Worm (Caenorhabditis elegans): ENCODE results near the gene C55C3.6.

C55C3.6 gene

DNA sequence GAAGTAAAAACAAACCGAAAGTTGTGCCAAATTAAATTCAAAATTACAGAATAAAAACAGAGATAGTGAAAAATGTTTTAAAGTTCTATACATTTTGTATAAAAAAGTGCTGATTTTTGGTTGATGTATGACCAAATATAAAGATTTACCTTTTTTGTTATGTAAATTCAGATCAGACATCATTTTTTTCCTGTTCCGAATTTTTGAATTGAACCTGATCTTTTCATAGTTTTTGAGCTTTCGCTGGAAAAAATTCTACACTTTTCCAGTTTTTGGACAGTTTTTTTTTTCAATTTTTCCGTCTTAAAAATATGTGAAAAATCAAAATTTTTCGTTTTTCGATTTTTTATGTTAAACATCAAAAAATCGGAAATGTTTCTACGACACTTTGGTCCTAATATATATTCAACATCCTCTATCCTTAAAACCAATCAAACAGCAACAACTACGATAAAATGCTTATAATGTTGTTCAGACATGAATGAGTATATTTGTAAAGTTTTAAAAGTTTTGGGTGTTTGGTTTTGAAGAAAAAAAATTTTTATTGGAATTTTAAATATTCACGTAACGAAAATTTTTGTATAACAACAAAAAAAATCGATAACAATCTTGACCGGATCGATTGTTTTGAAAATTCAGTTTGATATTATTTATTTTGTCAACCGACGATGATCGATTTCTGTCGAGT lies at the start of gene C55C3.6, which contains the start of gene C55C3.7:
TSS of gene C55C3.6 (plus strand) at position 638 of the 688 bp plus-strand sequence.
TSS of gene C55C3.7 (minus strand) at position 101 of the 688 bp plus-strand sequence.
- no peak for TF ChIP-seq hlh-8 (tag; optimal IDR thresholded peaks at IDR 0.05)
- no peak for TF ChIP-seq npax-4 (tag; optimal IDR thresholded peaks at IDR 0.05)
- no peak for TF ChIP-seq T23F11.4 (GFP tag; optimal IDR thresholded peaks at IDR 0.05)
- no peak for TF ChIP-seq ceh-48 (tag; optimal IDR thresholded peaks at IDR 0.05)
- TF ChIP-seq ceh-31 (tag; optimal IDR thresholded peaks at IDR 0.05): no peak
- no peak for TF ChIP-seq elt-4 (tag; optimal IDR thresholded peaks at IDR 0.05)
- TF ChIP-seq nhr-232 (tag; optimal IDR thresholded peaks at IDR 0.05): no peak
- TF ChIP-seq dmd-4 (tag; optimal IDR thresholded peaks at IDR 0.05; ENCODE audit: borderline replicate concordance): no peak
- TF ChIP-seq ceh-34 (tag; optimal IDR thresholded peaks at IDR 0.05): no peak
- no peak for TF ChIP-seq hlh-6 (tag; optimal IDR thresholded peaks at IDR 0.05)
- TF ChIP-seq ceh-2 (tag; optimal IDR thresholded peaks at IDR 0.05): no peak
- TF ChIP-seq pag-3 (tag; optimal IDR thresholded peaks at IDR 0.05; ENCODE audit: borderline replicate concordance): no peak
- no peak for TF ChIP-seq ceh-45 (GFP tag; IDR thresholded peaks at IDR 0.05)
- TF ChIP-seq eyg-1 (tag; optimal IDR thresholded peaks at IDR 0.05): no peak
- no peak for TF ChIP-seq hlh-15 (tag; optimal IDR thresholded peaks at IDR 0.05)
- TF ChIP-seq ztf-16 (tag; optimal IDR thresholded peaks at IDR 0.05): no peak

- TF ChIP-seq unc-3 (GFP tag; conservative IDR thresholded peaks at IDR 0.05) (no peak), unc-3 (tag; optimal IDR thresholded peaks at IDR 0.05) (no peak), odd-2 (tag; optimal IDR thresholded peaks at IDR 0.05) (no peak)
Measured at ce11 chrIV:5635551-5635950, 47.4 kb upstream of the C55C3.6 start, which contains the start of gene srd-13. Gene srd-13 (minus strand): TSS chrIV:5635651.

- no peak for TF ChIP-seq pag-3 (tag; optimal IDR thresholded peaks at IDR 0.05; ENCODE audit: borderline replicate concordance)
- TF ChIP-seq K02D7.2 (tag; optimal IDR thresholded peaks at IDR 0.05): no peak
- no peak for TF ChIP-seq ceh-22 (tag; optimal IDR thresholded peaks at IDR 0.05)
Measured at ce11 chrIV:5645514-5646052, 37.4 kb upstream of the C55C3.6 start, which contains the start of the genes srd-8 and B0547.2. Gene srd-8 (minus strand): TSS chrIV:5645614. Gene B0547.2 (plus strand): TSS chrIV:5646002.

- TF ChIP-seq pha-2 (tag; optimal IDR thresholded peaks at IDR 0.05) (no peak), C38D4.7 (GFP tag; optimal IDR thresholded peaks at IDR 0.05) (no peak), tbx-7 (tag; optimal IDR thresholded peaks at IDR 0.05) (no peak), ahr-1 (tag; optimal IDR thresholded peaks at IDR 0.05) (no peak), K02D7.2 (tag; optimal IDR thresholded peaks at IDR 0.05) (no peak), C08G9.2 (tag; optimal IDR thresholded peaks at IDR 0.05) (no peak), odd-2 (tag; optimal IDR thresholded peaks at IDR 0.05) (no peak), pat-9 (tag; optimal IDR thresholded peaks at IDR 0.05) (no peak)
Measured at ce11 chrIV:5649073-5649583, 33.9 kb upstream of the C55C3.6 start, which contains the start of gene csn-5. Gene csn-5 (plus strand): TSS chrIV:5649533.

ce11 chrIV:5650761-5651332 lies 32.1 kb upstream of the C55C3.6 start:
- no peak for TF ChIP-seq pat-9 (tag; optimal IDR thresholded peaks at IDR 0.05)
- no peak for TF ChIP-seq ceh-18 (tag; optimal IDR thresholded peaks at IDR 0.05)
- TF ChIP-seq nhr-11 (tag; optimal IDR thresholded peaks at IDR 0.05): no peak
- TF ChIP-seq hlh-6 (tag; optimal IDR thresholded peaks at IDR 0.05): no peak
- no peak for TF ChIP-seq ceh-45 (GFP tag; IDR thresholded peaks at IDR 0.05)
- no peak for TF ChIP-seq T23F11.4 (GFP tag; optimal IDR thresholded peaks at IDR 0.05)
- no peak for TF ChIP-seq gmeb-2 (tag; optimal IDR thresholded peaks at IDR 0.05)
- TF ChIP-seq lim-6 (tag; optimal IDR thresholded peaks at IDR 0.05): no peak

Data from whole organism, late embryonic.